Worm (Caenorhabditis elegans): ENCODE results near the gene cdr-3.

Gene cdr-3

ce11 chrV:12405929-12406328 lies 11.2 kb downstream of the cdr-3 start, which contains the start of gene K01D12.10:
Gene K01D12.10, plus strand, starts transcription at chrV:12406229.
- no peak for TF ChIP-seq elt-4 (tag; optimal IDR thresholded peaks at IDR 0.05)
- no peak for TF ChIP-seq pha-4 (tag; optimal IDR thresholded peaks at IDR 0.05)
- no peak for TF ChIP-seq ttx-3 (tag; optimal IDR thresholded peaks at IDR 0.05)
- no peak for TF ChIP-seq hlh-15 (tag; optimal IDR thresholded peaks at IDR 0.05)
- TF ChIP-seq ztf-16 (tag; optimal IDR thresholded peaks at IDR 0.05), result no peak
- TF ChIP-seq K09A11.1 (tag; optimal IDR thresholded peaks at IDR 0.05; ENCODE audit: insufficient read depth), result no peak
- no peak for TF ChIP-seq tbx-2 (tag; optimal IDR thresholded peaks at IDR 0.05)
- TF ChIP-seq tbx-7 (tag; optimal IDR thresholded peaks at IDR 0.05), result no peak
- TF ChIP-seq nhr-11 (tag; optimal IDR thresholded peaks at IDR 0.05), result no peak
- TF ChIP-seq ceh-45 (GFP tag; IDR thresholded peaks at IDR 0.05), result no peak
- no peak for TF ChIP-seq ceh-18 (tag; optimal IDR thresholded peaks at IDR 0.05)
- no peak for TF ChIP-seq ceh-22 (tag; optimal IDR thresholded peaks at IDR 0.05)
- no peak for TF ChIP-seq C38D4.7 (GFP tag; optimal IDR thresholded peaks at IDR 0.05)
- no peak for TF ChIP-seq Y22D7AL.16 (tag; optimal IDR thresholded peaks at IDR 0.05)
- TF ChIP-seq T23F11.4 (GFP tag; optimal IDR thresholded peaks at IDR 0.05), result no peak
- TF ChIP-seq fkh-10 (GFP tag; optimal IDR thresholded peaks at IDR 0.05), result no peak
- TF ChIP-seq ceh-24 (tag; optimal IDR thresholded peaks at IDR 0.05), result no peak
- TF ChIP-seq F13H6.1 (tag; optimal IDR thresholded peaks at IDR 0.05), result no peak
- TF ChIP-seq ets-4 (tag; optimal IDR thresholded peaks at IDR 0.05), result no peak
- no peak for TF ChIP-seq ref-2 (tag; optimal IDR thresholded peaks at IDR 0.05)

DNA sequence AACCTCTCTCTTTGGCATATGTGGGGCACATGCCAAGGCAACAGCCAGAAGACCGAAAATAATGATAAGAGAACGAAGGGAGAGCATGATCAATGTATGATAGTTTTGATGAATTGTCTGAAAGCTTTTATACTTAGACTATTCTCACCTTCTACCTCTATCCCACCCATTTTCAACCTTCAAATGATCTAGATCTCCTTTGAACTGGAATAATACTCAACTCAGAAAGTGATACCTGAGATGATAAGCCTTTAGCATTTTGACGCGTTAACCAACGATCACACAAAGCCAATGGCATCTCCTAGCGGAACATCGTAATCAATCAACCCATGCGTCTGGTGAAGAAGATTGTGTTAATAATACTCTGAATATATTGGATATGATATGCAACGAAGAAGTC lies 12.6 kb downstream of the cdr-3 start, which contains the start of gene K01D12.9:
Gene K01D12.9 (minus strand): TSS at position 101 of the 400 bp plus-strand sequence.
- TF ChIP-seq pat-9 (tag; optimal IDR thresholded peaks at IDR 0.05), result no peak
- no peak for TF ChIP-seq hlh-6 (tag; optimal IDR thresholded peaks at IDR 0.05)
- no peak for TF ChIP-seq hlh-13 (GFP tag; optimal IDR thresholded peaks at IDR 0.05)
- no peak for TF ChIP-seq ceh-30 (tag; optimal IDR thresholded peaks at IDR 0.05)
- TF ChIP-seq C08G9.2 (tag; optimal IDR thresholded peaks at IDR 0.05), result no peak
- no peak for TF ChIP-seq mec-3 (tag; optimal IDR thresholded peaks at IDR 0.05; ENCODE audit: borderline replicate concordance)
- TF ChIP-seq ama-1 (optimal IDR thresholded peaks at IDR 0.05), result no peak
- TF ChIP-seq ceh-18 (tag; optimal IDR thresholded peaks at IDR 0.05), result no peak
- no peak for TF ChIP-seq K09A11.1 (tag; optimal IDR thresholded peaks at IDR 0.05; ENCODE audit: insufficient read depth)
- no peak for TF ChIP-seq ceh-31 (tag; optimal IDR thresholded peaks at IDR 0.05)
- TF ChIP-seq sdc-2 (tag; optimal IDR thresholded peaks at IDR 0.05), result no peak
- no peak for TF ChIP-seq lin-11 (tag; optimal IDR thresholded peaks at IDR 0.05)
- TF ChIP-seq pax-1 (tag; optimal IDR thresholded peaks at IDR 0.05), result no peak

DNA sequence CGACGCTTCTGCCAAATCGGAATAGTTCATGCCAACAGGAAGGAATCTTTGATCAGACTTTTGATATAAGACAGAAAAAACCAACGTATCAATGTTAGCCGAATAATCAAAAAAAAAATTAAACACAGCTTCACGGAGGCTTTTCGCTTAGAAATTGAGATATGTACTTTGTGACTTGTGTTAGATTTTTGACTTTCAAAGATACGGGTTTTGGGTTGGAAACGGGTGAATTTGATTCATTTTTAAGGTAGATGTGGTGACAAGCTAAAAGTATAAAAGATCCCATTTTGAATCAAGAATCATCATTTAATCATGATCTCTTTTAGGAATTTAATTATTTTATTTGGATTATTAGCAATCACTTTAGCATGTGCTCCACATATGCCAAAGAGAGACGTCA lies 14.8 kb downstream of the cdr-3 start, which contains the start of gene K01D12.8:
Gene K01D12.8 (plus strand): TSS at position 301 of the 400 bp plus-strand sequence.
- no peak for TF ChIP-seq odd-2 (tag; optimal IDR thresholded peaks at IDR 0.05)
- TF ChIP-seq dve-1 (tag; optimal IDR thresholded peaks at IDR 0.05), result no peak
- no peak for TF ChIP-seq ahr-1 (tag; optimal IDR thresholded peaks at IDR 0.05)
- TF ChIP-seq eyg-1 (tag; optimal IDR thresholded peaks at IDR 0.05), result no peak
- no peak for TF ChIP-seq syd-9 (tag; optimal IDR thresholded peaks at IDR 0.05)
- TF ChIP-seq F13H6.1 (tag; optimal IDR thresholded peaks at IDR 0.05), result no peak
- TF ChIP-seq nhr-232 (tag; optimal IDR thresholded peaks at IDR 0.05), result no peak
- no peak for TF ChIP-seq tbx-2 (tag; optimal IDR thresholded peaks at IDR 0.05)
- TF ChIP-seq lin-11 (tag; optimal IDR thresholded peaks at IDR 0.05), result no peak
- TF ChIP-seq che-1 (tag; optimal IDR thresholded peaks at IDR 0.05), result no peak
- TF ChIP-seq hlh-13 (GFP tag; optimal IDR thresholded peaks at IDR 0.05), result no peak
- TF ChIP-seq madf-2 (tag; optimal IDR thresholded peaks at IDR 0.05), result no peak
- no peak for TF ChIP-seq unc-3 (GFP tag; conservative IDR thresholded peaks at IDR 0.05)
- TF ChIP-seq unc-3 (tag; optimal IDR thresholded peaks at IDR 0.05), result no peak
- TF ChIP-seq pha-2 (tag; optimal IDR thresholded peaks at IDR 0.05), result no peak
- no peak for TF ChIP-seq pros-1 (tag; optimal IDR thresholded peaks at IDR 0.05)
- TF ChIP-seq C38D4.7 (GFP tag; optimal IDR thresholded peaks at IDR 0.05), result no peak
- TF ChIP-seq pha-4 (tag; optimal IDR thresholded peaks at IDR 0.05), result no peak
- no peak for TF ChIP-seq ceh-14 (tag; optimal IDR thresholded peaks at IDR 0.05)
